Worm (Caenorhabditis elegans) whole organism, L4 larva: Measurements from ENCODE around the gene Y38E10A.17.

ENCODE experiments used
- T26A8.4 ChIP-seq: fragments of 200-800 bp; sonication (Bioruptor generic); IDR thresholded peaks from 2 replicates; pipeline ENCODE4 v1.3.6; 2022; ENCODE audit warnings: missing genetic modification characterization, missing compliant biosample characterization
- daf-12 ChIP-seq: fragments of 150-350 bp; optimal IDR thresholded peaks from 2 replicates; lab custom pipeline; 2014; ENCODE audit warnings: missing biosample characterization, missing genetic modification reagents, missing genetic modification characterization
- mep-1 ChIP-seq: fragments of 150-350 bp; sonication (generic microtip); optimal IDR thresholded peaks from 3 replicates; lab custom pipeline; 2014; ENCODE audit warnings: missing biosample characterization, missing genetic modification characterization
- nhr-11 ChIP-seq: fragments of 150-350 bp; optimal IDR thresholded peaks from 2 replicates; lab custom pipeline; 2014; ENCODE audit warnings: missing biosample characterization, missing genetic modification characterization
- pha-4 ChIP-seq, 2 experiments: fragments of 150-350 bp in 1 of 2; fragments of 200-800 bp in 1 of 2; sonication (Bioruptor generic) in 1 of 2; IDR thresholded peaks in 1 of 2; optimal IDR thresholded peaks in 1 of 2; 2 replicates each; pipeline versions ENCODE4 v1.3.6 to Lab custom; 2014 to 2022; ENCODE audit warnings: missing genetic modification characterization in 2 of 2, missing genetic modification reagents in 2 of 2, missing biosample characterization in 1 of 2, missing compliant biosample characterization in 1 of 2
- saeg-2 ChIP-seq: fragments of 200-800 bp; sonication (Bioruptor generic); IDR thresholded peaks from 2 replicates; pipeline ENCODE4 v1.3.6; 2022; ENCODE audit warnings: missing genetic modification reagents, missing genetic modification characterization, missing compliant biosample characterization
- spr-1 ChIP-seq: sonication (generic microtip); optimal IDR thresholded peaks from 2 replicates; lab custom pipeline; 2016; ENCODE audit warnings: mild to moderate bottlenecking, missing genetic modification characterization, missing compliant biosample characterization

DNA sequence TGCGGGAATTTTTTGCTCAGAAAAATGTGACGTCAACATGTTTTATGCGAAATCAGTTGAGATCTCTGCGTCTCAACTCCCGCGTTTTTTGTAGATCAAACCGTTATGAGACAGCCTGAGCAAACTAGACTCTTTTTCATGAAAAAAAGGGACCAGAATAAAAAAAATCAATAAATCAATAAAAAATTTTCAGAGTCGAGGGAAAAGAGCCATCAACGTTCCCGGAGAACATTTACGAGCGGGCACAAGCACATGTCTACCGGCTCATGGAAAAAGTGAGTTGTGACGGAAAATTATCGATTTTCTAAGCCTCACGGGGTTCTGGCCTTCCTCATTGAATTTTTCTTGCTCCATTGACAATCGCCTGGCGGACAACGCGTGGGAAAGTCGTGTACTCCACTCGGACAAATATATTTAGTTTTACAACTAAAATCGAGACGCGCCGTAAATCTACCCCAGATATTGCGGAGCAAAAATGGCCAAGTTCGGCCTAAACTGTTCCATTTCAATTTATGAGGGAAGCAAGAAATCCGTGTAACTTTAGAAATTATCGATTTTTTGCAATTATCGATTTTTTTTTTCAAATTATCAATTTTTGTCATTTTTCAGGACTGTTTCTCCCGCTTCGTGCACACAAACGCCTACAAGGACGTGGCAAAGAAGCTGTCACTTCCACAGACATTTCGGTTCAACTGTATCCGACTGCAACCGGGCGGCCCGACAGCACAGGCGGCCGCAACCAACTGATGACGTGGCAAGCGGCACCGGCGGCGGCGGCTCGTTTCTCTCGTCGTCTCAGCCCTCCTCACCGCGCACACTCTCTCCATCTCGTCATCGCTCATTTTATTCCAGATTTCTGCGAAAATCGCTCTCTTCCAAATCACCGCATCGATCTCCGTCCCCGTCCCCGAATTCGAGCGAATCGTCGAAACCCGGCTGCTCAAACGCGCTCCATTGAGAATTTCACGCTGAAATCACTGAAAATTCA, 36.6 kb upstream of the Y38E10A.17 start:
- TF ChIP-seq saeg-2 (GFP tag; lab: Robert Waterston, UW): no peak
- TF ChIP-seq T26A8.4: no peak
- TF ChIP-seq spr-1: no peak
- TF ChIP-seq mep-1 (tag; lab: Kevin White, UChicago): no peak
- no peak for TF ChIP-seq pha-4 (GFP tag; IDR thresholded peaks at IDR 0.05; lab: Robert Waterston, UW)
- no peak for TF ChIP-seq pha-4 (tag; optimal IDR thresholded peaks at IDR 0.05; lab: Kevin White, UChicago)
- TF ChIP-seq daf-12 (tag; lab: Kevin White, UChicago): no peak
- no peak for TF ChIP-seq nhr-11 (tag; lab: Kevin White, UChicago)
